ENCODE assay signal across 1 worm cellular context in the genomic region with DNA sequence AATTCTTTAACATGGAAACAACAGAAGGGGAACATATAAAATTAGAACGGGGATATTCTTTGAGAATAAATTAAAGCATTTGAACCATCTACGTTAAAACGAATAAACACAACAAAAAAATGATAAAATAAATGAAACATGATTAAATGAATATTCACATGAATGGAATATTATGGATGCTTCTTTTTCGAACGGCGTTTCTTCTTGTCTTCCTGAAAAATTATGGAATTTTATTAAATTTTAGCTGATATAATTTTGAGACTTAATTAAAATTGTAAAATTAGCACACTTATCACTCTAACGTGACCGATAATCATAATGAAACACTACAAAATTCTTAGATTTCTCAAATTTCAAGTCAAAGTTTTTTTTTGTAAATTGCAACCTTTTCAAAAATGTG.
TF ChIP-seq lines count a peak whose summit lies in the region.

No protein-coding gene starts in this region.

TF ChIP-seq in whole organism, L4 larva, 104 proteins besides CTCF, POLR2A, EP300 and RAD21 (continued from another document):
- TF ChIP-seq cey-2 (tag; optimal IDR thresholded peaks at IDR 0.05; lab: Kevin White, UChicago; ENCODE audit: borderline replicate concordance, insufficient read depth) (no peak), nhr-25 (tag; optimal IDR thresholded peaks at IDR 0.05; lab: Kevin White, UChicago; ENCODE audit: borderline replicate concordance, insufficient read depth) (no peak), ztf-7 (tag; optimal IDR thresholded peaks at IDR 0.05; lab: Kevin White, UChicago) (no peak), hif-1 (tag; optimal IDR thresholded peaks at IDR 0.05; lab: Kevin White, UChicago) (no peak), aha-1 (tag; lab: Kevin White, UChicago) (peak; percentile 4), lim-7 (GFP tag; IDR thresholded peaks at IDR 0.05; lab: Robert Waterston, UW) (no peak), lin-39 (tag; optimal IDR thresholded peaks at IDR 0.05; lab: Kevin White, UChicago) (no peak), nhr-48 (tag; optimal IDR thresholded peaks at IDR 0.05; lab: Kevin White, UChicago) (no peak), T20F7.1 (GFP tag; optimal IDR thresholded peaks at IDR 0.05; lab: Kevin White, UChicago) (peak; percentile 31), zfp-3 (GFP tag; conservative IDR thresholded peaks at IDR 0.05; lab: Robert Waterston, UW) (0 out of 2 replicates have a peak, but pooled peaks have one; percentile 29), T26A8.4 (GFP tag; IDR thresholded peaks at IDR 0.05; lab: Robert Waterston, UW) (peak; percentile 55; the same call in 1 of the 2 replicates), lsy-2 (tag; optimal IDR thresholded peaks at IDR 0.05; lab: Kevin White, UChicago) (no peak), daf-19 (GFP tag; conservative IDR thresholded peaks at IDR 0.05; lab: Robert Waterston, UW) (no peak), ctbp-1 (GFP tag; IDR thresholded peaks at IDR 0.05; lab: Robert Waterston, UW) (no peak), lir-3 (tag; optimal IDR thresholded peaks at IDR 0.05; lab: Kevin White, UChicago) (no peak), dmd-8 (GFP tag; IDR thresholded peaks at IDR 0.05; lab: Robert Waterston, UW) (no peak), nhr-41 (GFP tag; IDR thresholded peaks at IDR 0.05; lab: Robert Waterston, UW) (no peak), ceh-62 (tag; optimal IDR thresholded peaks at IDR 0.05; lab: Kevin White, UChicago) (no peak), madf-9 (GFP tag; conservative IDR thresholded peaks at IDR 0.05; lab: Robert Waterston, UW) (no peak), Y105C5A.15 (GFP tag; IDR thresholded peaks at IDR 0.05; lab: Robert Waterston, UW) (no peak)
